Fruit fly (Drosophila melanogaster) whole organism, adult: ENCODE results near the gene Cbs.

Source experiments
- CG11617 ChIP-seq: fragments of 200-800 bp; sonication (Bioruptor generic); optimal IDR thresholded peaks from 2 replicates; lab custom pipeline; 2017; ENCODE audit warnings: mild to moderate bottlenecking, missing biosample characterization, missing genetic modification reagents, missing genetic modification characterization
- CG1620 ChIP-seq: fragments of 200-800 bp; sonication (Bioruptor generic); optimal IDR thresholded peaks from 2 replicates; lab custom pipeline; 2016; ENCODE audit warnings: missing biosample characterization, missing genetic modification characterization
- CG5204 ChIP-seq: fragments of 200-800 bp; sonication (Bioruptor generic); optimal IDR thresholded peaks from 2 replicates; lab custom pipeline; 2016; ENCODE audit warnings: missing biosample characterization, missing genetic modification characterization
- CG7101 ChIP-seq: fragments of 200-800 bp; sonication (Bioruptor generic); optimal IDR thresholded peaks from 2 replicates; lab custom pipeline; 2018; ENCODE audit warnings: missing biosample characterization, mild to moderate bottlenecking, missing genetic modification characterization, moderate library complexity
- Crg-1 ChIP-seq: fragments of 200-800 bp; sonication (Bioruptor generic); optimal IDR thresholded peaks from 2 replicates; lab custom pipeline; 2016; ENCODE audit warnings: missing biosample characterization, missing genetic modification characterization
- Hr96 ChIP-seq: fragments of 200-800 bp; sonication (Bioruptor generic); optimal IDR thresholded peaks from 2 replicates; lab custom pipeline; 2016; ENCODE audit warnings: missing biosample characterization, missing genetic modification characterization
- Mnt ChIP-seq: fragments of 200-800 bp; sonication (Bioruptor generic); optimal IDR thresholded peaks from 2 replicates; lab custom pipeline; 2016; ENCODE audit warnings: missing biosample characterization, mild to moderate bottlenecking, missing genetic modification characterization
- bab1 ChIP-seq: fragments of 200-800 bp; sonication (Bioruptor generic); optimal IDR thresholded peaks from 3 replicates; lab custom pipeline; 2019; ENCODE audit warnings: missing biosample characterization, mild to moderate bottlenecking, missing genetic modification characterization, moderate library complexity
- cic ChIP-seq: fragments of 200-800 bp; sonication (Bioruptor generic); optimal IDR thresholded peaks from 2 replicates; lab custom pipeline; 2017; ENCODE audit warnings: missing biosample characterization, mild to moderate bottlenecking, missing genetic modification characterization, moderate library complexity
- kay ChIP-seq: fragments of 200-800 bp; sonication (Bioruptor generic); peaks from one replicate; lab custom pipeline; 2016; ENCODE audit warnings: missing biosample characterization, missing genetic modification characterization, borderline replicate concordance
- ovo ChIP-seq: fragments of 200-800 bp; sonication (Bioruptor generic); optimal IDR thresholded peaks from 2 replicates; lab custom pipeline; 2016; ENCODE audit warnings: missing biosample characterization, missing genetic modification characterization
- toe ChIP-seq: fragments of 200-800 bp; sonication (Bioruptor generic); optimal IDR thresholded peaks from 2 replicates; lab custom pipeline; 2016; ENCODE audit warnings: missing biosample characterization, missing genetic modification characterization

DNA sequence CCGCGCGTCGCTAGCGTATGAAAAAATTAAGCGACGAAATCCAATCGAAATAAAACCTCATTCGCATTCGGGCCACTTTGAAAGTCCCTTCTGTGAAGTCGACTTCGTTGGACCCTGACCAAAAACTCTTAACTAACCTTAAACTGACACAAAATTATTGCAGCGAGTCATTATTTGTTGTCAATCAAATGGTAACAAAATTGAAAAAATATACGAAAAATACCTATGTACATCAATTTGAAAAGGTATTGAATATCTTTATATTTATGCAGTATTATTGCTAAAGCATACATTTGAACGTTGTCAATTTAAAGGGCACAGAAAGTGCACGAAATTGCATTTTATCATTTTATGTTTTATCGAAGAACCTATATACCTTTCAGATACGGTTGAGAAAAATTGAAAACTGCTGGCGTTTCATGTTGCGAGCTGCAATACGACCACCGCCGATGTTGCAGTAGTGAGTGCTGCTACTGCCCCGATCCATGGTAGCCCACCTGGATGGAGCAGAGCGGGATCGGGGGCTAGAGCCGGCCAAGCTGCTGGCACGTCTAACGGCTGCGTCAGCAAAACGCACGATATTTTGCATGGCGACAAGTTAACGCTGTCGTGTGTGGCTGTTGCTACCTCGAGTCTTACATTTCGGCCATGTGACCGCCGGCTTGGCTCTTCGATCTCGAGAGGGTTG, 28.8 kb downstream of the Cbs start:
- no peak for TF ChIP-seq ovo
- TF ChIP-seq CG1620 = no peak
- no peak for TF ChIP-seq bab1 (GFP tag; lab: Kevin White, UChicago)
- no peak for TF ChIP-seq cic (GFP tag; lab: Kevin White, UChicago)
- TF ChIP-seq CG7101 (tag; lab: Kevin White, UChicago) = no peak
- no peak for TF ChIP-seq Crg-1
- no peak for TF ChIP-seq kay (GFP tag; lab: Kevin White, UChicago)
- no peak for TF ChIP-seq Mnt (GFP tag; lab: Kevin White, UChicago)
- no peak for TF ChIP-seq toe
- TF ChIP-seq CG5204 (GFP tag; lab: Kevin White, UChicago) = no peak
- TF ChIP-seq CG11617 (GFP tag; lab: Kevin White, UChicago) = no peak
- no peak for TF ChIP-seq Hr96 (GFP tag; lab: Kevin White, UChicago)
